Worm (Caenorhabditis elegans) whole organism, mixed stage, embryonic: ENCODE data around the gene srh-218.

ENCODE experiments used
- bed-3 ChIP-seq: fragments of 200-800 bp; sonication (Bioruptor generic); optimal IDR thresholded peaks from 3 replicates; lab custom pipeline; 2018; ENCODE audit warnings: mild to moderate bottlenecking, missing genetic modification characterization, moderate library complexity, missing compliant biosample characterization
- drap-1 ChIP-seq: fragments of 200-800 bp; sonication (Bioruptor generic); optimal IDR thresholded peaks from 3 replicates; lab custom pipeline; 2018; ENCODE audit warnings: mild to moderate bottlenecking, missing genetic modification characterization, missing compliant biosample characterization
- ham-2 ChIP-seq: fragments of 200-800 bp; sonication (Bioruptor generic); optimal IDR thresholded peaks from 2 replicates; lab custom pipeline; 2018; ENCODE audit warnings: mild to moderate bottlenecking, missing genetic modification characterization, missing compliant biosample characterization
- lin-13 ChIP-seq: fragments of 150-350 bp; optimal IDR thresholded peaks from 2 replicates; lab custom pipeline; 2014; ENCODE audit warnings: missing biosample characterization, missing genetic modification characterization
- nhr-237 ChIP-seq: fragments of 150-350 bp; optimal IDR thresholded peaks from 2 replicates; lab custom pipeline; 2014; ENCODE audit warnings: missing biosample characterization, missing genetic modification characterization
- nhr-28 ChIP-seq: fragments of 150-350 bp; optimal IDR thresholded peaks from 2 replicates; lab custom pipeline; 2014; ENCODE audit warnings: missing biosample characterization, missing genetic modification characterization
- nhr-76 ChIP-seq: sonication (generic microtip); optimal IDR thresholded peaks from 2 replicates; lab custom pipeline; 2017; ENCODE audit warnings: missing biosample characterization, missing genetic modification characterization
- pha-4 ChIP-seq: fragments of 150-350 bp; optimal IDR thresholded peaks from 2 replicates; lab custom pipeline; 2018; ENCODE audit warnings: missing biosample characterization, missing genetic modification reagents, missing genetic modification characterization
- unc-39 ChIP-seq: fragments of 150-350 bp; optimal IDR thresholded peaks from 2 replicates; lab custom pipeline; 2014; ENCODE audit warnings: missing biosample characterization, missing genetic modification characterization
- unc-62 ChIP-seq: fragments of 150-350 bp; optimal IDR thresholded peaks from 2 replicates; lab custom pipeline; 2014; ENCODE audit warnings: missing biosample characterization, missing genetic modification reagents, missing genetic modification characterization
- ztf-11 ChIP-seq: fragments of 150-350 bp; optimal IDR thresholded peaks from 2 replicates; lab custom pipeline; 2014; ENCODE audit warnings: missing biosample characterization, missing genetic modification characterization

DNA sequence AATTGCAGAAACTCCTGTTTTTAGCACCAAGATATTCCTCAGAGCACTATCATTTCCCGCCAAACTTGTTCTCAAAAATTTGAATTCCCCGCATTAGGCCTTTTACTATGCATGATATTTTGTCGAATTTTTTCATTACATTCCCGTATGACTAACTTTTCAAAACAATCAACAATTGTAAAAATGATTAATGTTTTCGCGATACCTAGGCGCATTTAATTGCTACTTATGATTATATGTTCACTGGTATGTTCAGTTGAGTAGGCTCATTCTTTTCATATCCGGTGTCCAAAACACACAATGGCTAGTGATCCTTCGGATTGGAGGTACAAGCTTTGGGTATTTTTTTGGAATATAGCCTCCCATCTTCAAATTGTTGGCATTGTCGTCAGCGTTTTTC is 6.0 kb upstream of the srh-218 start, which contains the start of gene srw-21:
- TF ChIP-seq nhr-76 (tag; lab: Kevin White, UChicago) (no peak), unc-62 (GFP tag; lab: Kevin White, UChicago) (no peak), ham-2 (no peak), drap-1 (GFP tag; lab: Kevin White, UChicago) (no peak), unc-39 (tag; lab: Kevin White, UChicago) (no peak), nhr-28 (no peak), ztf-11 (no peak), nhr-237 (no peak), bed-3 (GFP tag; lab: Kevin White, UChicago) (no peak), lin-13 (tag; lab: Kevin White, UChicago) (no peak), pha-4 (no peak)
